Worm (Caenorhabditis elegans) whole organism, late embryonic: Measurements from ENCODE around the gene bus-2.

Source experiments
- ceh-48 ChIP-seq: sonication (generic microtip); optimal IDR thresholded peaks from 2 replicates; lab custom pipeline; 2016; ENCODE audit warnings: missing genetic modification characterization, inconsistent platforms, missing compliant biosample characterization
- hlh-30 ChIP-seq: sonication (generic microtip); optimal IDR thresholded peaks from 2 replicates; lab custom pipeline; 2017; ENCODE audit warnings: antibody characterized with exemption, missing genetic modification characterization, missing compliant biosample characterization; ENCODE audit not compliant: insufficient read depth
- madf-2 ChIP-seq: sonication (generic microtip); optimal IDR thresholded peaks from 2 replicates; lab custom pipeline; 2017; ENCODE audit warnings: missing genetic modification characterization, missing compliant biosample characterization
- nfya-1 ChIP-seq: sonication (generic microtip); optimal IDR thresholded peaks from 2 replicates; lab custom pipeline; 2017; ENCODE audit warnings: missing genetic modification characterization, mild to moderate bottlenecking, missing compliant biosample characterization, antibody characterized with exemption, moderate library complexity
- rnt-1 ChIP-seq: sonication (generic microtip); optimal IDR thresholded peaks from 2 replicates; lab custom pipeline; 2016; ENCODE audit warnings: missing genetic modification characterization, missing compliant biosample characterization
- ztf-16 ChIP-seq: sonication (generic microtip); optimal IDR thresholded peaks from 2 replicates; lab custom pipeline; 2017; ENCODE audit warnings: missing genetic modification characterization, missing compliant biosample characterization

DNA sequence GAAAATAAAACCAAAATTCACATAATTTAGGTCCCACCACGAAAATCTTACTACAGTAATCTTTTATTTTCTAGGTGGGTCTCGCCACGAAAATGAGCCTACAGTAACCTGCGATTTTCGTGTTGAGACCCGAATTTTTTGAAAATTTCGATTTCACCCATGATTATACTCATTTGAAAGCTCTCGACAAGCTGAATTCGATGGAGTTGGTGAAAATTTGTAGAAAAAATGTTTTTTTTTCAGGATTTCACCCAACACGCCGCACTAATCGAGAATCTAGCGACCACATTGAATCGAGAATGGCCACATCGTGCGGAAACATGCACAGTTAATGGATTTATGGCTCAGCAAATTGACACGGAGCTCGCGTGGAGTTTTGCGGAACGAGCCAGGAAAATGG is 36.8 kb upstream of the bus-2 start:
- TF ChIP-seq madf-2 (tag; lab: Kevin White, UChicago) (no peak), hlh-30 (no peak), rnt-1 (tag; lab: Kevin White, UChicago) (no peak), ztf-16 (tag; lab: Kevin White, UChicago) (no peak), ceh-48 (tag; lab: Kevin White, UChicago) (no peak), nfya-1 (tag; lab: Kevin White, UChicago) (no peak)
